Worm (Caenorhabditis elegans): ENCODE measurements around the gene F33C8.4.

DNA sequence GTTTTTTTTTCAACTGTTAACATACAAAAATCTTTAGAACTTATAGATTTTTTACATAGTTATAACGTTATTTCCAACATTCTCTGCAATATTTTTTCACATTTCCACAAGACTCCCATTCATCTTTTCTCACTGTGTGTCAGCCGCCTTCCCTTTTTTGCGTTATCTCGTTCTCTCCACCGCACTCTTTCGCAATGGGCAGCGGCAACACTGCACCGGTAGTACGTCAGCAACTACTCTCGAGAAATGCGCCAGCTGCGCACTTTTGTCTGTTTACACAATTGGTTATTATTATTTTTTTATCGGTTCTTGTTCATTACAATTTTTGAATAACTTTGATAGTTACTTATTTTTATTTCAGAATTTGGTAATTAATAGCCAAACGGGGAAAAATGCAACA lies 14.9 kb downstream of the F33C8.4 start, which contains the start of gene C05G5.2:
- TF ChIP-seq ref-1 (GFP tag; conservative IDR thresholded peaks at IDR 0.05) (no peak), tab-1 (GFP tag; IDR thresholded peaks at IDR 0.05) (no peak), ztf-29 (GFP tag; IDR thresholded peaks at IDR 0.05) (no peak)
